Fruit fly (Drosophila melanogaster) whole organism, embryonic: ENCODE measurements around the gene CG33090.

ENCODE experiments used
- CG14050 ChIP-seq: fragments of 200-800 bp; sonication (Bioruptor generic); IDR thresholded peaks from 3 replicates; pipeline ENCODE4 v1.3.6; 2022; ENCODE audit warnings: missing biosample characterization, missing genetic modification characterization
- CG15696 ChIP-seq: fragments of 200-800 bp; sonication (Bioruptor generic); optimal IDR thresholded peaks from 2 replicates; lab custom pipeline; 2019; ENCODE audit warnings: missing biosample characterization, mild to moderate bottlenecking, missing genetic modification characterization, moderate library complexity
- CG2712 ChIP-seq: fragments of 200-800 bp; optimal IDR thresholded peaks from 3 replicates; lab custom pipeline; 2019; ENCODE audit warnings: missing biosample characterization, mild to moderate bottlenecking, missing genetic modification characterization, moderate library complexity
- CG33557 ChIP-seq: fragments of 200-800 bp; sonication (Bioruptor generic); optimal IDR thresholded peaks from 2 replicates; lab custom pipeline; 2019; ENCODE audit warnings: missing biosample characterization, mild to moderate bottlenecking, missing genetic modification characterization, moderate library complexity
- CG34376 ChIP-seq: fragments of 200-800 bp; sonication (Bioruptor generic); optimal IDR thresholded peaks from 2 replicates; lab custom pipeline; 2018; ENCODE audit warnings: missing biosample characterization, mild to moderate bottlenecking, missing genetic modification characterization
- CTCF ChIP-seq: fragments of 200-800 bp; sonication (Bioruptor generic); optimal IDR thresholded peaks from 2 replicates; lab custom pipeline; 2017; ENCODE audit warnings: missing biosample characterization, mild to moderate bottlenecking, missing genetic modification characterization, moderate library complexity
- Med ChIP-seq: fragments of 200-800 bp; sonication (Bioruptor generic); peaks from one replicate; lab custom pipeline; 2016; ENCODE audit warnings: missing biosample characterization, missing genetic modification characterization, mild to moderate bottlenecking, inconsistent platforms, moderate library complexity
- Poxn ChIP-seq: fragments of 200-800 bp; sonication (Bioruptor generic); IDR thresholded peaks from 2 replicates; pipeline ENCODE4 v1.3.6; 2022; ENCODE audit warnings: missing biosample characterization, missing genetic modification characterization
- oc ChIP-seq: fragments of 200-800 bp; sonication (Bioruptor generic); optimal IDR thresholded peaks from 2 replicates; lab custom pipeline; 2018; ENCODE audit warnings: missing biosample characterization, mild to moderate bottlenecking, missing genetic modification characterization, moderate library complexity
- shn ChIP-seq: fragments of 200-800 bp; sonication (Bioruptor generic); optimal IDR thresholded peaks from 3 replicates; lab custom pipeline; 2016; ENCODE audit warnings: missing biosample characterization, missing genetic modification characterization
- slou ChIP-seq: fragments of 200-800 bp; sonication (Bioruptor generic); optimal IDR thresholded peaks from 3 replicates; lab custom pipeline; 2016; ENCODE audit warnings: missing biosample characterization, missing genetic modification characterization
- usp ChIP-seq: fragments of >200 bp; optimal IDR thresholded peaks from 2 replicates; lab custom pipeline; 2017; ENCODE audit warnings: missing biosample characterization, missing genetic modification characterization
- yki ChIP-seq: fragments of >200 bp; optimal IDR thresholded peaks from 3 replicates; lab custom pipeline; 2018

dm6 chr2L:14358780-14359462 lies 25.0 kb downstream of the CG33090 start, which contains the start of gene Pgant35A:
- TF ChIP-seq CTCF (GFP tag; lab: Kevin White, UChicago) (no peak), Med (GFP tag; lab: Kevin White, UChicago) (peak; percentile 78), CG14050 (GFP tag; lab: Robert Waterston, UW) (no peak), CG15696 (tag; lab: Kevin White, UChicago) (peak; percentile 22), CG2712 (peak; percentile 67), CG33557 (GFP tag; lab: Kevin White, UChicago) (no peak), CG34376 (GFP tag; lab: Kevin White, UChicago) (peak; percentile 8), usp (no peak), slou (no peak), shn (GFP tag; lab: Kevin White, UChicago) (peak; percentile 25), oc (tag; lab: Kevin White, UChicago) (no peak), yki (lab: Kevin White, UChicago) (no peak), Poxn (no peak)
